Fruit fly (Drosophila melanogaster) whole organism, embryonic: ENCODE results near the gene Inx5.

Experiments
- ATbp ChIP-seq: fragments of 200-800 bp; sonication (Bioruptor generic); optimal IDR thresholded peaks from 2 replicates; lab custom pipeline; 2017; ENCODE audit warnings: missing biosample characterization, mild to moderate bottlenecking, missing genetic modification characterization, missing genetic modification reagents
- CG10147 ChIP-seq: fragments of 200-800 bp; sonication (Bioruptor generic); optimal IDR thresholded peaks from 2 replicates; lab custom pipeline; 2019; ENCODE audit warnings: missing biosample characterization, mild to moderate bottlenecking, missing genetic modification characterization, moderate library complexity
- CG12299 ChIP-seq: fragments of 200-800 bp; sonication (Bioruptor generic); optimal IDR thresholded peaks from 2 replicates; lab custom pipeline; 2018; ENCODE audit warnings: missing biosample characterization, mild to moderate bottlenecking, missing genetic modification characterization
- CG12744 ChIP-seq: fragments of 200-800 bp; sonication (Bioruptor generic); optimal IDR thresholded peaks from 2 replicates; lab custom pipeline; 2016; ENCODE audit warnings: missing biosample characterization, missing genetic modification characterization
- CG13287 ChIP-seq: fragments of 200-800 bp; sonication (Bioruptor generic); IDR thresholded peaks from 2 replicates; pipeline ENCODE4 v1.3.6; 2022; ENCODE audit warnings: missing biosample characterization, missing genetic modification characterization; ENCODE audit not compliant: partially characterized antibody
- CG13296 ChIP-seq: fragments of 200-800 bp; sonication (Bioruptor generic); optimal IDR thresholded peaks from 3 replicates; lab custom pipeline; 2018; ENCODE audit warnings: missing biosample characterization, mild to moderate bottlenecking, missing genetic modification characterization
- CG18764 ChIP-seq: fragments of 200-800 bp; sonication (Bioruptor generic); optimal IDR thresholded peaks from 3 replicates; lab custom pipeline; 2016; ENCODE audit warnings: missing biosample characterization, missing genetic modification characterization
- CG31441 ChIP-seq: fragments of 200-800 bp; sonication (Bioruptor generic); IDR thresholded peaks from 2 replicates; pipeline ENCODE4 v1.3.6; 2022; ENCODE audit warnings: missing biosample characterization, missing genetic modification characterization
- CG32767 ChIP-seq: fragments of 200-800 bp; sonication (Bioruptor generic); IDR thresholded peaks from 2 replicates; pipeline ENCODE4 v1.3.6; 2022; ENCODE audit warnings: missing biosample characterization, missing genetic modification characterization
- CG4328 ChIP-seq: fragments of 200-800 bp; sonication (Bioruptor generic); optimal IDR thresholded peaks from 3 replicates; lab custom pipeline; 2017; ENCODE audit warnings: missing biosample characterization, missing genetic modification reagents, missing genetic modification characterization
- CG7745 ChIP-seq: fragments of 200-800 bp; sonication (Bioruptor generic); optimal IDR thresholded peaks from 2 replicates; lab custom pipeline; 2018; ENCODE audit warnings: missing biosample characterization, mild to moderate bottlenecking, missing genetic modification characterization, moderate library complexity
- CG8359 ChIP-seq: fragments of 200-800 bp; sonication (Bioruptor generic); optimal IDR thresholded peaks from 2 replicates; lab custom pipeline; 2017; ENCODE audit warnings: missing biosample characterization, mild to moderate bottlenecking, missing genetic modification characterization, borderline replicate concordance
- CG9437 ChIP-seq: fragments of 200-800 bp; sonication (Bioruptor generic); optimal IDR thresholded peaks from 2 replicates; lab custom pipeline; 2018; ENCODE audit warnings: missing biosample characterization, mild to moderate bottlenecking, missing genetic modification characterization
- CG9817 ChIP-seq: fragments of 200-800 bp; sonication (Bioruptor generic); optimal IDR thresholded peaks from 2 replicates; lab custom pipeline; 2018; ENCODE audit warnings: missing biosample characterization, mild to moderate bottlenecking, missing genetic modification characterization, moderate library complexity
- CG9876 ChIP-seq: fragments of 200-800 bp; sonication (Bioruptor generic); optimal IDR thresholded peaks from 2 replicates; lab custom pipeline; 2016; ENCODE audit warnings: missing biosample characterization, missing genetic modification characterization
- CrebB ChIP-seq: fragments of 200-800 bp; sonication (Bioruptor generic); optimal IDR thresholded peaks from 3 replicates; lab custom pipeline; 2018; ENCODE audit warnings: missing biosample characterization, mild to moderate bottlenecking, missing genetic modification characterization
- Doc3 ChIP-seq: fragments of 200-800 bp; sonication (Bioruptor generic); IDR thresholded peaks from 3 replicates; pipeline ENCODE4 v1.3.6; 2022; ENCODE audit warnings: missing biosample characterization, missing genetic modification characterization; ENCODE audit not compliant: partially characterized antibody
- Gsc ChIP-seq: fragments of 200-800 bp; sonication (Bioruptor generic); IDR thresholded peaks from 2 replicates; pipeline ENCODE4 v1.3.6; 2022; ENCODE audit warnings: missing biosample characterization, missing genetic modification characterization
- MBD-R2 ChIP-seq: fragments of 200-800 bp; sonication (Bioruptor generic); IDR thresholded peaks from 2 replicates; pipeline ENCODE4 v1.3.6; 2022; ENCODE audit warnings: missing biosample characterization, missing genetic modification characterization
- Med ChIP-seq: fragments of 200-800 bp; sonication (Bioruptor generic); peaks from one replicate; lab custom pipeline; 2016; ENCODE audit warnings: missing biosample characterization, missing genetic modification characterization, mild to moderate bottlenecking, inconsistent platforms, moderate library complexity
- PHDP ChIP-seq: fragments of 200-800 bp; sonication (Bioruptor generic); optimal IDR thresholded peaks from 3 replicates; lab custom pipeline; 2018; ENCODE audit warnings: missing biosample characterization, mild to moderate bottlenecking, missing genetic modification characterization, moderate library complexity
- Sox100B ChIP-seq: fragments of 200-800 bp; sonication (Bioruptor generic); optimal IDR thresholded peaks from 3 replicates; lab custom pipeline; 2018; ENCODE audit warnings: missing biosample characterization, mild to moderate bottlenecking, missing genetic modification characterization
- Sry-δ ChIP-seq: fragments of 200-800 bp; sonication (Bioruptor generic); optimal IDR thresholded peaks from 2 replicates; lab custom pipeline; 2016; ENCODE audit warnings: missing biosample characterization, missing genetic modification characterization
- Taf1 ChIP-seq: fragments of 200-800 bp; sonication (Bioruptor generic); IDR thresholded peaks from 2 replicates; pipeline ENCODE4 v1.3.6; 2022; ENCODE audit warnings: missing biosample characterization, missing genetic modification characterization
- ab ChIP-seq: fragments of 200-800 bp; sonication (Bioruptor generic); optimal IDR thresholded peaks from 2 replicates; lab custom pipeline; 2016; ENCODE audit warnings: missing biosample characterization, missing genetic modification characterization
- amos ChIP-seq: fragments of 200-800 bp; sonication (Bioruptor generic); IDR thresholded peaks from 2 replicates; pipeline ENCODE4 v1.3.6; 2022; ENCODE audit warnings: missing biosample characterization, missing genetic modification characterization; ENCODE audit not compliant: partially characterized antibody
- bab2 ChIP-seq: fragments of 200-800 bp; sonication (Bioruptor generic); optimal IDR thresholded peaks from 2 replicates; lab custom pipeline; 2016; ENCODE audit warnings: missing biosample characterization, missing genetic modification characterization
- br ChIP-seq: fragments of >200 bp; optimal IDR thresholded peaks from 2 replicates; lab custom pipeline; 2017
- chif ChIP-seq, 2 experiments: fragments of 200-800 bp; sonication (Bioruptor generic); optimal IDR thresholded peaks; 3 replicates each; lab custom pipeline; 2016; ENCODE audit warnings: missing biosample characterization in 2 of 2, missing genetic modification characterization in 2 of 2
- chn ChIP-seq: fragments of 200-800 bp; sonication (Bioruptor generic); optimal IDR thresholded peaks from 2 replicates; lab custom pipeline; 2016; ENCODE audit warnings: missing biosample characterization, missing genetic modification characterization
- disco-r ChIP-seq: fragments of 200-800 bp; sonication (Bioruptor generic); optimal IDR thresholded peaks from 2 replicates; lab custom pipeline; 2016; ENCODE audit warnings: missing biosample characterization, missing genetic modification characterization
- dmrt11E ChIP-seq: fragments of 200-800 bp; sonication (Bioruptor generic); optimal IDR thresholded peaks from 3 replicates; lab custom pipeline; 2018; ENCODE audit warnings: missing biosample characterization, mild to moderate bottlenecking, missing genetic modification characterization, moderate library complexity
- dmrt99B ChIP-seq: fragments of 200-800 bp; sonication (Bioruptor generic); optimal IDR thresholded peaks from 2 replicates; lab custom pipeline; 2018; ENCODE audit warnings: missing biosample characterization, mild to moderate bottlenecking, missing genetic modification characterization, moderate library complexity
- fd3F ChIP-seq: fragments of 200-800 bp; sonication (Bioruptor generic); optimal IDR thresholded peaks from 2 replicates; lab custom pipeline; 2018; ENCODE audit warnings: missing biosample characterization, mild to moderate bottlenecking, missing genetic modification characterization, moderate library complexity
- fu2 ChIP-seq: fragments of 200-800 bp; sonication (Bioruptor generic); optimal IDR thresholded peaks from 2 replicates; lab custom pipeline; 2016; ENCODE audit warnings: missing biosample characterization, missing genetic modification characterization
- inv ChIP-seq: fragments of 200-800 bp; sonication (Bioruptor generic); IDR thresholded peaks from 2 replicates; pipeline ENCODE4 v1.3.6; 2022; ENCODE audit warnings: missing biosample characterization, missing genetic modification characterization; ENCODE audit not compliant: partially characterized antibody
- kah ChIP-seq: fragments of 200-800 bp; sonication (Bioruptor generic); optimal IDR thresholded peaks from 2 replicates; lab custom pipeline; 2018; ENCODE audit warnings: missing biosample characterization, mild to moderate bottlenecking, missing genetic modification characterization
- lmd ChIP-seq: fragments of 200-800 bp; sonication (Bioruptor generic); IDR thresholded peaks from 2 replicates; pipeline ENCODE4 v1.3.6; 2022; ENCODE audit warnings: missing biosample characterization, missing genetic modification characterization
- nom ChIP-seq: fragments of 200-800 bp; sonication (Bioruptor generic); optimal IDR thresholded peaks from 2 replicates; lab custom pipeline; 2017; ENCODE audit warnings: missing biosample characterization, missing genetic modification characterization, mild to moderate bottlenecking, moderate library complexity, missing genetic modification reagents
- peb ChIP-seq: fragments of 200-800 bp; sonication (Bioruptor generic); IDR thresholded peaks from 2 replicates; pipeline ENCODE4 v1.3.6; 2022; ENCODE audit warnings: missing biosample characterization, missing genetic modification characterization
- pita ChIP-seq: fragments of 200-800 bp; sonication (Bioruptor generic); optimal IDR thresholded peaks from 2 replicates; lab custom pipeline; 2017; ENCODE audit warnings: missing biosample characterization, mild to moderate bottlenecking, missing genetic modification characterization
- pzg ChIP-seq: fragments of 200-800 bp; sonication (Bioruptor generic); optimal IDR thresholded peaks from 3 replicates; lab custom pipeline; 2018; ENCODE audit warnings: missing biosample characterization, mild to moderate bottlenecking, missing genetic modification characterization, moderate library complexity
- sc ChIP-seq, 3 experiments: fragments of >200 bp in 2 of 3; fragments of 200-800 bp in 1 of 3; sonication (Bioruptor generic) in 1 of 3; optimal IDR thresholded peaks; 2 replicates in 2 of 3; 3 replicates in 1 of 3; lab custom pipeline; 2017; ENCODE audit warnings: mild to moderate bottlenecking in 1 of 3, missing biosample characterization in 1 of 3, missing genetic modification characterization in 1 of 3, missing genetic modification reagents in 1 of 3
- sim ChIP-seq: fragments of 200-800 bp; sonication (Bioruptor generic); IDR thresholded peaks from 2 replicates; pipeline ENCODE4 v1.3.6; 2022; ENCODE audit warnings: missing biosample characterization, missing genetic modification characterization
- slbo ChIP-seq: fragments of 200-800 bp; sonication (Bioruptor generic); IDR thresholded peaks from 2 replicates; pipeline ENCODE4 v1.3.6; 2022; ENCODE audit warnings: missing biosample characterization, missing genetic modification characterization
- stc ChIP-seq: fragments of 200-800 bp; sonication (Bioruptor generic); IDR thresholded peaks from 2 replicates; pipeline ENCODE4 v1.3.6; 2022; ENCODE audit warnings: missing biosample characterization, missing genetic modification characterization
- sug ChIP-seq: fragments of 200-800 bp; optimal IDR thresholded peaks from 2 replicates; lab custom pipeline; 2019; ENCODE audit warnings: missing biosample characterization, mild to moderate bottlenecking, missing genetic modification characterization, moderate library complexity
- tap ChIP-seq: fragments of 200-800 bp; optimal IDR thresholded peaks from 3 replicates; lab custom pipeline; 2019; ENCODE audit warnings: missing biosample characterization, mild to moderate bottlenecking, missing genetic modification characterization, moderate library complexity
- tna ChIP-seq: fragments of 200-800 bp; sonication (Bioruptor generic); IDR thresholded peaks from 2 replicates; pipeline ENCODE4 v1.3.6; 2022; ENCODE audit warnings: missing biosample characterization, missing genetic modification characterization; ENCODE audit not compliant: partially characterized antibody

Gene Inx5

DNA sequence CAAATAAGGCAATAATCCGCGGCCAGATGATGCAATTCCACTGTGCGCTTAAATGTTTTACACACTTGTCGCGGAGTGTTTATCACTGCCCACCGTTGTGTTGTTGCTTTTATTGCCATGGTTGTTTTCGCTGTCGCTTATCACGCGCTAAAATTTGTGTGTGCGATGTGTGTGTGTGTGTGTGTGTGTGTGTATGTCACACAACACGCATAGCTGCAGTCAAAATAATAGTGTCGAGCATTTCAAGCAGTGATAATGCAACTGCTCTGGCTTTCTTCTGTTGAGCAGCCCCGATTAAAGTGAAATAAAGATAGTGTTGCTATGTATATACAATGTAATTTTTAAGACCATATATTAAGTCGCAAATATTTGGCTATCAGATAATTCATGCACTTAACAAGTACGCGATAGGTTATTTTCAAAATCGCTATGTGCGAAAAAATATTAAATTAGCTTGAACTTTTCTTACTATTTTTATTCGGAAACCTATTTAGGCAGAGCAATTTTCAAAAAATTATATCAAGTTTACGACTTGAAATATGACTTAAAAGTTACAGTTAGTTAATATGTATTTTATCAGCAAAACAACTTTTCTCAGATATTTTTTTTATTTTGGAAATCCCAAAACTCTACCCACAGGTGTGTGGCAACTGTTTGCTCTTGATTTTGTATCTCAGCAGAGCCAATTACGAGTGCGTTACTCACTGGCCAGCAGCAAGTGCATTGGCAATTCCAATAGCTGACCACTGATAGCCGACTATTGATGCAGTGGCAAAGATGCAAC is 4.3 kb downstream of the Inx5 start (continued):
- TF ChIP-seq CG13287 (no peak), CG9817 (tag; lab: Kevin White, UChicago) (peak; percentile 43), CG10147 (GFP tag; lab: Kevin White, UChicago) (no peak), Sox100B (GFP tag; lab: Kevin White, UChicago) (peak; percentile 67), peb (GFP tag; lab: Robert Waterston, UW) (no peak), lmd (GFP tag; lab: Robert Waterston, UW) (0 out of 2 replicates have a peak, but pooled peaks have one; percentile 18), CG9876 (GFP tag; lab: Kevin White, UChicago) (no peak), tap (tag; lab: Kevin White, UChicago) (no peak), ab (GFP tag; lab: Kevin White, UChicago) (no peak), amos (GFP tag; lab: Robert Waterston, UW) (no peak), CG18764 (no peak), pita (GFP tag; lab: Kevin White, UChicago) (no peak), CG4328 (no peak), br (lab: Kevin White, UChicago) (no peak), CG32767 (GFP tag; lab: Robert Waterston, UW) (no peak), CG7745 (tag; lab: Kevin White, UChicago) (no peak), pzg (GFP tag; lab: Kevin White, UChicago) (no peak), dmrt11E (tag; lab: Kevin White, UChicago) (no peak), Sry-δ (no peak), CrebB (tag; lab: Kevin White, UChicago) (no peak), CG31441 (peak; percentile 47; the same call in 1 of the 2 replicates), fu2 (no peak), fd3F (GFP tag; lab: Kevin White, UChicago) (peak; percentile 16), Med (GFP tag; lab: Kevin White, UChicago) (peak; percentile 41), ATbp (peak; percentile 14), sim (GFP tag; lab: Robert Waterston, UW) (no peak), MBD-R2 (no peak), chn (GFP tag; lab: Kevin White, UChicago) (peak; percentile 3), tna (no peak), disco-r (GFP tag; lab: Kevin White, UChicago) (no peak), sc (optimal IDR thresholded peaks at IDR 0.05; lab: Kevin White, UChicago) (no peak), sc (GFP tag; optimal IDR thresholded peaks at IDR 0.05; lab: Kevin White, UChicago) (no peak), sug (peak; percentile 39), Doc3 (no peak), slbo (GFP tag; lab: Robert Waterston, UW) (peak; percentile 44; the same call in 1 of the 2 replicates), inv (GFP tag; lab: Robert Waterston, UW) (no peak), stc (GFP tag; lab: Robert Waterston, UW) (no peak), CG9437 (GFP tag; lab: Kevin White, UChicago) (peak; percentile 50), PHDP (tag; lab: Kevin White, UChicago) (no peak), chif (GFP tag; optimal IDR thresholded peaks at IDR 0.05; lab: Kevin White, UChicago) (peak; percentile 13 to 26), kah (no peak), Gsc (GFP tag; lab: Robert Waterston, UW) (no peak), CG8359 (no peak), Taf1 (GFP tag; lab: Robert Waterston, UW) (no peak), CG12744 (peak; percentile 26), nom (GFP tag; lab: Kevin White, UChicago) (no peak), bab2 (GFP tag; lab: Kevin White, UChicago) (no peak), CG12299 (tag; lab: Kevin White, UChicago) (no peak), CG13296 (GFP tag; lab: Kevin White, UChicago) (peak; percentile 18), dmrt99B (tag; lab: Kevin White, UChicago) (peak; percentile 70)
